Fruit fly (Drosophila melanogaster) whole organism, embryonic: ENCODE results near the gene CG32106.

Experiments used
- ATbp ChIP-seq: fragments of 200-800 bp; sonication (Bioruptor generic); optimal IDR thresholded peaks from 2 replicates; lab custom pipeline; 2017; ENCODE audit warnings: missing biosample characterization, mild to moderate bottlenecking, missing genetic modification characterization, missing genetic modification reagents
- CG7963 ChIP-seq: fragments of 200-800 bp; sonication (Bioruptor generic); IDR thresholded peaks from 3 replicates; pipeline ENCODE4 v1.3.6; 2022; ENCODE audit warnings: missing biosample characterization, missing genetic modification characterization; ENCODE audit not compliant: partially characterized antibody
- CG9609 ChIP-seq: fragments of 200-800 bp; sonication (Bioruptor generic); optimal IDR thresholded peaks from 3 replicates; lab custom pipeline; 2016; ENCODE audit warnings: missing biosample characterization, missing genetic modification characterization
- Dll ChIP-seq: fragments of 200-800 bp; sonication (Bioruptor generic); IDR thresholded peaks from 4 replicates; pipeline ENCODE4 v1.3.6; 2022; ENCODE audit warnings: missing biosample characterization, missing genetic modification characterization; ENCODE audit not compliant: partially characterized antibody
- Dref ChIP-seq: fragments of 200-800 bp; sonication (Bioruptor generic); IDR thresholded peaks from 2 replicates; pipeline ENCODE4 v1.3.6; 2022; ENCODE audit warnings: missing biosample characterization, missing genetic modification characterization
- Gsc ChIP-seq: fragments of 200-800 bp; sonication (Bioruptor generic); IDR thresholded peaks from 2 replicates; pipeline ENCODE4 v1.3.6; 2022; ENCODE audit warnings: missing biosample characterization, missing genetic modification characterization
- Meics ChIP-seq: fragments of 200-800 bp; sonication (Bioruptor generic); optimal IDR thresholded peaks from 2 replicates; lab custom pipeline; 2017; ENCODE audit warnings: missing biosample characterization, mild to moderate bottlenecking, missing genetic modification characterization
- PHDP ChIP-seq: fragments of 200-800 bp; sonication (Bioruptor generic); optimal IDR thresholded peaks from 3 replicates; lab custom pipeline; 2018; ENCODE audit warnings: missing biosample characterization, mild to moderate bottlenecking, missing genetic modification characterization, moderate library complexity
- Scr ChIP-seq: fragments of 200-800 bp; sonication (Bioruptor generic); IDR thresholded peaks from 2 replicates; pipeline ENCODE4 v1.3.6; 2022; ENCODE audit warnings: missing biosample characterization, missing genetic modification characterization; ENCODE audit not compliant: partially characterized antibody
- YL-1 ChIP-seq: fragments of 200-800 bp; sonication (Bioruptor generic); optimal IDR thresholded peaks from 3 replicates; lab custom pipeline; 2017; ENCODE audit warnings: missing biosample characterization, mild to moderate bottlenecking, missing genetic modification characterization
- croc ChIP-seq: fragments of 200-800 bp; sonication (Bioruptor generic); conservative IDR thresholded peaks from 3 replicates; pipeline ENCODE4 v1.3.6; 2022; ENCODE audit warnings: missing biosample characterization, missing genetic modification characterization
- sc ChIP-seq, 3 experiments: fragments of >200 bp in 2 of 3; fragments of 200-800 bp in 1 of 3; sonication (Bioruptor generic) in 1 of 3; optimal IDR thresholded peaks; 2 replicates in 2 of 3; 3 replicates in 1 of 3; lab custom pipeline; 2017; ENCODE audit warnings: mild to moderate bottlenecking in 1 of 3, missing biosample characterization in 1 of 3, missing genetic modification characterization in 1 of 3, missing genetic modification reagents in 1 of 3
- zen ChIP-seq: fragments of 200-800 bp; sonication (Bioruptor generic); optimal IDR thresholded peaks from 3 replicates; lab custom pipeline; 2018; ENCODE audit warnings: missing biosample characterization, mild to moderate bottlenecking, missing genetic modification characterization, moderate library complexity

- TF ChIP-seq PHDP (tag; lab: Kevin White, UChicago) (no peak), zen (tag; lab: Kevin White, UChicago) (no peak), CG9609 (GFP tag; lab: Kevin White, UChicago) (no peak), Dll (GFP tag; lab: Robert Waterston, UW) (peak; percentile 68; the same call in 3 of the 4 replicates), sc (optimal IDR thresholded peaks at IDR 0.05; lab: Kevin White, UChicago) (no peak), sc (GFP tag; optimal IDR thresholded peaks at IDR 0.05; lab: Kevin White, UChicago) (no peak), Scr (GFP tag; lab: Robert Waterston, UW) (peak; percentile 60), Meics (GFP tag; lab: Kevin White, UChicago) (no peak), YL-1 (GFP tag; lab: Kevin White, UChicago) (no peak), CG7963 (GFP tag; lab: Robert Waterston, UW) (no peak), ATbp (GFP tag; lab: Kevin White, UChicago) (no peak), Gsc (GFP tag; lab: Robert Waterston, UW) (no peak), Dref (GFP tag; lab: Robert Waterston, UW) (peak; percentile 95), croc (no peak)
Measured at dm6 chr3L:12732742-12733141, 45.8 kb downstream of the CG32106 start.
